Fruit fly (Drosophila melanogaster) whole organism, embryonic: ENCODE measurements around the gene CG11454.
A peak's percentile ranks its signal among the peaks of the same experiment; 100 is the strongest.

ENCODE experiments used
- BEAF-32 ChIP-seq: fragments of 200-800 bp; sonication (Bioruptor generic); optimal IDR thresholded peaks from 3 replicates; lab custom pipeline; 2017; ENCODE audit warnings: missing biosample characterization, missing genetic modification characterization, mild to moderate bottlenecking, moderate library complexity, missing genetic modification reagents
- Bdp1 ChIP-seq: fragments of 200-800 bp; sonication (Bioruptor generic); optimal IDR thresholded peaks from 3 replicates; lab custom pipeline; 2016; ENCODE audit warnings: missing biosample characterization, missing genetic modification characterization
- Bgb ChIP-seq: fragments of 200-800 bp; sonication (Bioruptor generic); IDR thresholded peaks from 2 replicates; pipeline ENCODE4 v1.3.6; 2022; ENCODE audit warnings: missing biosample characterization, missing genetic modification characterization; ENCODE audit not compliant: partially characterized antibody
- CG1233 ChIP-seq: fragments of 200-800 bp; sonication (Bioruptor generic); optimal IDR thresholded peaks from 4 replicates; lab custom pipeline; 2018; ENCODE audit warnings: missing biosample characterization, mild to moderate bottlenecking, missing genetic modification characterization
- CG12391 ChIP-seq: fragments of 200-800 bp; sonication (Bioruptor generic); optimal IDR thresholded peaks from 3 replicates; lab custom pipeline; 2018; ENCODE audit warnings: missing biosample characterization, mild to moderate bottlenecking, missing genetic modification characterization, moderate library complexity
- CG12769 ChIP-seq: fragments of 200-800 bp; sonication (Bioruptor generic); optimal IDR thresholded peaks from 2 replicates; lab custom pipeline; 2019; ENCODE audit warnings: missing biosample characterization, mild to moderate bottlenecking, missing genetic modification characterization, moderate library complexity
- CG13287 ChIP-seq: fragments of 200-800 bp; sonication (Bioruptor generic); IDR thresholded peaks from 2 replicates; pipeline ENCODE4 v1.3.6; 2022; ENCODE audit warnings: missing biosample characterization, missing genetic modification characterization; ENCODE audit not compliant: partially characterized antibody
- CG13624 ChIP-seq: fragments of 200-800 bp; sonication (Bioruptor generic); optimal IDR thresholded peaks from 2 replicates; lab custom pipeline; 2016; ENCODE audit warnings: missing biosample characterization, missing genetic modification characterization
- CG14710 ChIP-seq: fragments of 200-800 bp; sonication (Bioruptor generic); optimal IDR thresholded peaks from 3 replicates; lab custom pipeline; 2019; ENCODE audit warnings: missing biosample characterization, mild to moderate bottlenecking, missing genetic modification characterization, moderate library complexity
- CG14860 ChIP-seq: fragments of 200-800 bp; sonication (Bioruptor generic); IDR thresholded peaks from 3 replicates; pipeline ENCODE4 v1.3.6; 2022; ENCODE audit warnings: missing biosample characterization, missing genetic modification characterization; ENCODE audit not compliant: partially characterized antibody
- CG15479 ChIP-seq: fragments of 200-800 bp; sonication (Bioruptor generic); optimal IDR thresholded peaks from 3 replicates; lab custom pipeline; 2019; ENCODE audit warnings: missing biosample characterization, mild to moderate bottlenecking, missing genetic modification characterization, moderate library complexity
- CG15514 ChIP-seq: fragments of 200-800 bp; sonication (Bioruptor generic); optimal IDR thresholded peaks from 3 replicates; lab custom pipeline; 2017; ENCODE audit warnings: missing biosample characterization, missing genetic modification characterization, mild to moderate bottlenecking, moderate library complexity, missing genetic modification reagents
- CG1603 ChIP-seq: fragments of 200-800 bp; sonication (Bioruptor generic); optimal IDR thresholded peaks from 2 replicates; lab custom pipeline; 2019; ENCODE audit warnings: missing biosample characterization, mild to moderate bottlenecking, missing genetic modification characterization, moderate library complexity
- CG1647 ChIP-seq: fragments of 200-800 bp; sonication (Bioruptor generic); optimal IDR thresholded peaks from 3 replicates; lab custom pipeline; 2016; ENCODE audit warnings: missing biosample characterization, missing genetic modification characterization
- CG16813 ChIP-seq: fragments of 200-800 bp; sonication (Bioruptor generic); IDR thresholded peaks from 3 replicates; pipeline ENCODE4 v1.3.6; 2022; ENCODE audit warnings: missing biosample characterization, missing genetic modification characterization; ENCODE audit not compliant: partially characterized antibody
- CG17186 ChIP-seq: fragments of 200-800 bp; sonication (Bioruptor generic); optimal IDR thresholded peaks from 3 replicates; lab custom pipeline; 2017; ENCODE audit warnings: missing biosample characterization, missing genetic modification reagents, missing genetic modification characterization
- CG17361 ChIP-seq: fragments of 200-800 bp; sonication (Bioruptor generic); IDR thresholded peaks from 3 replicates; pipeline ENCODE4 v1.3.6; 2022; ENCODE audit warnings: missing biosample characterization, missing genetic modification characterization
- CG18011 ChIP-seq: fragments of 200-800 bp; sonication (Bioruptor generic); optimal IDR thresholded peaks from 2 replicates; lab custom pipeline; 2017; ENCODE audit warnings: missing biosample characterization, missing genetic modification characterization, mild to moderate bottlenecking, moderate library complexity, missing genotype
- CG2129 ChIP-seq: fragments of 200-800 bp; sonication (Bioruptor generic); IDR thresholded peaks from 2 replicates; pipeline ENCODE4 v1.3.6; 2022; ENCODE audit warnings: missing biosample characterization, missing genetic modification characterization; ENCODE audit not compliant: partially characterized antibody
- CG31365 ChIP-seq: fragments of 200-800 bp; sonication (Bioruptor generic); optimal IDR thresholded peaks from 2 replicates; lab custom pipeline; 2018; ENCODE audit warnings: missing biosample characterization, mild to moderate bottlenecking, missing genetic modification characterization
- CG7928 ChIP-seq: fragments of 200-800 bp; sonication (Bioruptor generic); optimal IDR thresholded peaks from 2 replicates; lab custom pipeline; 2017; ENCODE audit warnings: missing biosample characterization, mild to moderate bottlenecking, missing genetic modification characterization
- CG8290 ChIP-seq, 3 experiments: fragments of 200-800 bp; sonication (Bioruptor generic); optimal IDR thresholded peaks; 2 replicates each; lab custom pipeline; 2016 to 2019; ENCODE audit warnings: missing biosample characterization in 3 of 3, missing genetic modification characterization in 3 of 3, mild to moderate bottlenecking in 2 of 3, moderate library complexity in 1 of 3
- CoRest ChIP-seq: fragments of 200-800 bp; sonication (Bioruptor generic); optimal IDR thresholded peaks from 3 replicates; lab custom pipeline; 2018; ENCODE audit warnings: missing biosample characterization, mild to moderate bottlenecking, missing genetic modification characterization, moderate library complexity
- Dip3 ChIP-seq: fragments of 200-800 bp; sonication (Bioruptor generic); optimal IDR thresholded peaks from 3 replicates; lab custom pipeline; 2016; ENCODE audit warnings: missing biosample characterization, missing genetic modification characterization
- Dp ChIP-seq: fragments of 200-800 bp; sonication (Bioruptor generic); optimal IDR thresholded peaks from 2 replicates; lab custom pipeline; 2018; ENCODE audit warnings: missing biosample characterization, mild to moderate bottlenecking, missing genetic modification characterization, moderate library complexity
- Ets97D ChIP-seq: fragments of 200-800 bp; sonication (Bioruptor generic); optimal IDR thresholded peaks from 3 replicates; lab custom pipeline; 2016; ENCODE audit warnings: missing biosample characterization, missing genetic modification characterization
- HLH4C ChIP-seq: fragments of 200-800 bp; sonication (Bioruptor generic); IDR thresholded peaks from 3 replicates; pipeline ENCODE4 v1.3.6; 2022; ENCODE audit warnings: missing biosample characterization, missing genetic modification characterization; ENCODE audit not compliant: partially characterized antibody
- Myb ChIP-seq: fragments of 200-800 bp; sonication (Bioruptor generic); optimal IDR thresholded peaks from 2 replicates; lab custom pipeline; 2016; ENCODE audit warnings: missing biosample characterization, missing genetic modification characterization
- Opbp ChIP-seq: fragments of 200-800 bp; sonication (Bioruptor generic); IDR thresholded peaks from 3 replicates; pipeline ENCODE4 v1.3.6; 2022; ENCODE audit warnings: missing biosample characterization, missing genetic modification characterization; ENCODE audit not compliant: partially characterized antibody
- Optix ChIP-seq: fragments of 200-800 bp; sonication (Bioruptor generic); IDR thresholded peaks from 3 replicates; pipeline ENCODE4 v1.3.6; 2022; ENCODE audit warnings: missing biosample characterization, missing genetic modification characterization
- Rx ChIP-seq: fragments of 200-800 bp; sonication (Bioruptor generic); IDR thresholded peaks from 2 replicates; pipeline ENCODE4 v1.3.6; 2022; ENCODE audit warnings: missing biosample characterization, missing genetic modification characterization
- Vsx1 ChIP-seq: fragments of 200-800 bp; sonication (Bioruptor generic); optimal IDR thresholded peaks from 2 replicates; lab custom pipeline; 2017; ENCODE audit warnings: missing biosample characterization, mild to moderate bottlenecking, missing genetic modification characterization, missing genetic modification reagents
- bbx ChIP-seq: fragments of 200-800 bp; sonication (Bioruptor generic); IDR thresholded peaks from 2 replicates; pipeline ENCODE4 v1.3.6; 2022; ENCODE audit warnings: missing biosample characterization, missing genetic modification characterization; ENCODE audit not compliant: partially characterized antibody
- chinmo ChIP-seq: fragments of 200-800 bp; sonication (Bioruptor generic); IDR thresholded peaks from 4 replicates; pipeline ENCODE4 v1.3.6; 2022; ENCODE audit warnings: missing biosample characterization, missing genetic modification characterization; ENCODE audit not compliant: partially characterized antibody
- gt ChIP-seq: fragments of 200-800 bp; sonication (Bioruptor generic); IDR thresholded peaks from 2 replicates; pipeline ENCODE4 v1.3.6; 2022; ENCODE audit warnings: missing biosample characterization, missing genetic modification characterization
- hbn ChIP-seq: fragments of 200-800 bp; sonication (Bioruptor generic); IDR thresholded peaks from 2 replicates; pipeline ENCODE4 v1.3.6; 2022; ENCODE audit warnings: missing biosample characterization, missing genetic modification characterization; ENCODE audit not compliant: partially characterized antibody
- inv ChIP-seq: fragments of 200-800 bp; sonication (Bioruptor generic); IDR thresholded peaks from 2 replicates; pipeline ENCODE4 v1.3.6; 2022; ENCODE audit warnings: missing biosample characterization, missing genetic modification characterization; ENCODE audit not compliant: partially characterized antibody
- jigr1 ChIP-seq: fragments of 200-800 bp; sonication (Bioruptor generic); IDR thresholded peaks from 3 replicates; pipeline ENCODE4 v1.3.6; 2022; ENCODE audit warnings: missing biosample characterization, missing genetic modification characterization
- knrl ChIP-seq: fragments of 200-800 bp; sonication (Bioruptor generic); IDR thresholded peaks from 3 replicates; pipeline ENCODE4 v1.3.6; 2022; ENCODE audit warnings: missing biosample characterization, missing genetic modification characterization; ENCODE audit not compliant: partially characterized antibody
- nmo ChIP-seq: fragments of 200-800 bp; sonication (Bioruptor generic); optimal IDR thresholded peaks from 2 replicates; lab custom pipeline; 2018; ENCODE audit warnings: missing biosample characterization, mild to moderate bottlenecking, missing genetic modification characterization, moderate library complexity
- row ChIP-seq: fragments of 200-800 bp; sonication (Bioruptor generic); IDR thresholded peaks from 3 replicates; pipeline ENCODE4 v1.3.6; 2022; ENCODE audit warnings: missing biosample characterization, missing genetic modification characterization
- sd ChIP-seq: fragments of 200-800 bp; sonication (Bioruptor generic); optimal IDR thresholded peaks from 3 replicates; lab custom pipeline; 2018; ENCODE audit warnings: missing biosample characterization, mild to moderate bottlenecking, missing genetic modification characterization, moderate library complexity
- sens ChIP-seq: fragments of 200-800 bp; sonication (Bioruptor generic); peaks from one replicate; lab custom pipeline; 2016; ENCODE audit warnings: missing biosample characterization, missing genetic modification characterization
- sna ChIP-seq: fragments of 200-800 bp; sonication (Bioruptor generic); IDR thresholded peaks from 2 replicates; pipeline ENCODE4 v1.3.6; 2022; ENCODE audit warnings: missing biosample characterization, missing genetic modification characterization; ENCODE audit not compliant: partially characterized antibody
- tll ChIP-seq, 2 experiments: fragments of 200-800 bp in 1 of 2; fragments of >200 bp in 1 of 2; sonication (Bioruptor generic) in 1 of 2; optimal IDR thresholded peaks; 2 replicates each; lab custom pipeline; 2017 to 2019; ENCODE audit warnings: missing biosample characterization in 2 of 2, missing genetic modification characterization in 2 of 2, mild to moderate bottlenecking in 1 of 2, moderate library complexity in 1 of 2
- tna ChIP-seq: fragments of 200-800 bp; sonication (Bioruptor generic); IDR thresholded peaks from 2 replicates; pipeline ENCODE4 v1.3.6; 2022; ENCODE audit warnings: missing biosample characterization, missing genetic modification characterization; ENCODE audit not compliant: partially characterized antibody
- toy ChIP-seq: fragments of 200-800 bp; sonication (Bioruptor generic); IDR thresholded peaks from 2 replicates; pipeline ENCODE4 v1.3.6; 2022; ENCODE audit warnings: missing biosample characterization, missing genetic modification characterization
- wor ChIP-seq: fragments of 200-800 bp; sonication (Bioruptor generic); IDR thresholded peaks from 2 replicates; pipeline ENCODE4 v1.3.6; 2022; ENCODE audit warnings: missing biosample characterization, missing genetic modification characterization

Gene CG11454

dm6 chr2L:114429-114828 is 28.7 kb upstream of the CG11454 start, which contains the start of gene ND-15 (continued):
- peak; percentile 19 for TF ChIP-seq CG7928 (GFP tag; lab: Kevin White, UChicago)
- no peak for TF ChIP-seq Rx (GFP tag; lab: Robert Waterston, UW)
- no peak for TF ChIP-seq row (GFP tag; lab: Robert Waterston, UW)
- peak; percentile 90 for TF ChIP-seq Bgb
- TF ChIP-seq Optix = no peak
- peak; percentile 78 for TF ChIP-seq inv (GFP tag; lab: Robert Waterston, UW)
- peak; percentile 45; the same call in 1 of the 2 replicates for TF ChIP-seq CG2129 (GFP tag; lab: Robert Waterston, UW)
- no peak for TF ChIP-seq Dip3 (GFP tag; lab: Kevin White, UChicago)
- peak; percentile 67; the same call in 1 of the 2 replicates for TF ChIP-seq sna (GFP tag; lab: Robert Waterston, UW)
- TF ChIP-seq Opbp (GFP tag; lab: Robert Waterston, UW) = peak; percentile 83
- TF ChIP-seq toy (GFP tag; lab: Robert Waterston, UW) = no peak
- TF ChIP-seq CG12391 = no peak
- peak; percentile 84 for TF ChIP-seq CG13287 (GFP tag; lab: Robert Waterston, UW)
- TF ChIP-seq nmo (GFP tag; lab: Kevin White, UChicago) = no peak
- no peak for TF ChIP-seq jigr1
- no peak for TF ChIP-seq Bdp1 (GFP tag; lab: Kevin White, UChicago)
- peak; percentile 58 for TF ChIP-seq CG17186 (GFP tag; lab: Kevin White, UChicago)
- no peak for TF ChIP-seq CG13624 (GFP tag; lab: Kevin White, UChicago)
- no peak for TF ChIP-seq CG31365
- TF ChIP-seq HLH4C = peak; percentile 77
- TF ChIP-seq CoRest (tag; lab: Kevin White, UChicago) = no peak
- TF ChIP-seq Ets97D (GFP tag; lab: Kevin White, UChicago) = peak; percentile 20
- TF ChIP-seq gt (GFP tag; lab: Robert Waterston, UW) = no peak
- TF ChIP-seq hbn (GFP tag; lab: Robert Waterston, UW) = peak; percentile 58
- no peak for TF ChIP-seq CG17361 (GFP tag; lab: Robert Waterston, UW)
- peak; percentile 84; the same call in 2 of the 4 replicates for TF ChIP-seq chinmo
- peak; percentile 74 for TF ChIP-seq CG12769 (tag; lab: Kevin White, UChicago)
- no peak for TF ChIP-seq CG1233 (GFP tag; lab: Kevin White, UChicago)
- TF ChIP-seq Vsx1 (GFP tag; lab: Kevin White, UChicago) = no peak
- peak; percentile 65 for TF ChIP-seq CG1603 (tag; lab: Kevin White, UChicago)
- TF ChIP-seq CG18011 (GFP tag; lab: Kevin White, UChicago) = no peak
- no peak for TF ChIP-seq tll (GFP tag; optimal IDR thresholded peaks at IDR 0.05; lab: Kevin White, UChicago)
- TF ChIP-seq bbx (GFP tag; lab: Robert Waterston, UW) = peak; percentile 83
- TF ChIP-seq Dp = peak; percentile 60
- TF ChIP-seq BEAF-32 = peak; percentile 83
- TF ChIP-seq sens (GFP tag; lab: Kevin White, UChicago) = peak; percentile 71
- peak; percentile 98 for TF ChIP-seq Myb
- TF ChIP-seq CG1647 (GFP tag; lab: Kevin White, UChicago) = no peak
- TF ChIP-seq CG15479 (GFP tag; lab: Kevin White, UChicago) = peak; percentile 50
- no peak for TF ChIP-seq CG8290 (GFP tag; optimal IDR thresholded peaks at IDR 0.05; lab: Kevin White, UChicago)
- TF ChIP-seq CG8290 (tag; optimal IDR thresholded peaks at IDR 0.05; lab: Kevin White, UChicago) = peak in 1 of 2 experiments; percentile 20
- no peak for TF ChIP-seq wor (GFP tag; lab: Robert Waterston, UW)
- TF ChIP-seq CG16813 = peak; percentile 82
- peak; percentile 54 for TF ChIP-seq sd (tag; lab: Kevin White, UChicago)
- peak; percentile 14 for TF ChIP-seq CG14710 (tag; lab: Kevin White, UChicago)
- TF ChIP-seq knrl = peak; percentile 73; the same call in 2 of the 3 replicates
- peak; percentile 86 for TF ChIP-seq CG15514
- peak; percentile 70 for TF ChIP-seq tna
- TF ChIP-seq CG14860 = peak; percentile 55
